Fruit fly (Drosophila melanogaster): Measurements from ENCODE around the gene lectin-22C.

DNA sequence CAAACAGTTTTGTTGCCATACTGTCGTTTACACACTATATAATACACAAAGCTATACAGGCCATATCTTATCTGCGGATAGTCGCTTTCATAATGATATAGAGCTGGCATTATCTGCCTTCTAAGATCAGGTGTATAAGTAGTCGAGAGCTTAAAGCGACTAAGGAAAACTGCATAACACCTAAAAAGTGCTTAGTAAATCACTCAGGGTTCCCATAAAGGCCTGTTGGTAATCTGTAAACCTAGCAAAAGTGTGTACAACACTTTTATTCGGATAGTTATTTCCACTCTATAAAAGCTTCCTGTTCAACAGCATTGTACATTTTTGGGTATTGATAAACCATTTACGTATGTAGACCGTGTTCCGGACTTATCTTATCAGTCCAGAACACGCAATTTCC is 2.4 kb upstream of the lectin-22C start:
- TF ChIP-seq odd (GFP tag; optimal IDR thresholded peaks at IDR 0.05) (no peak), lov (optimal IDR thresholded peaks at IDR 0.05) (no peak), lov (GFP tag; IDR thresholded peaks at IDR 0.05) (no peak), sim (GFP tag; IDR thresholded peaks at IDR 0.05) (no peak), z (GFP tag; IDR thresholded peaks at IDR 0.05) (no peak), BtbVII (GFP tag; optimal IDR thresholded peaks at IDR 0.05) (no peak), pros (GFP tag; optimal IDR thresholded peaks at IDR 0.05) (no peak), otp (GFP tag; IDR thresholded peaks at IDR 0.05) (no peak), Gug (GFP tag; IDR thresholded peaks at IDR 0.05) (no peak), NC2α (GFP tag; optimal IDR thresholded peaks at IDR 0.05) (no peak), peb (GFP tag; IDR thresholded peaks at IDR 0.05) (no peak)
